Fruit fly (Drosophila melanogaster): Measurements from ENCODE around the gene lawc.

DNA sequence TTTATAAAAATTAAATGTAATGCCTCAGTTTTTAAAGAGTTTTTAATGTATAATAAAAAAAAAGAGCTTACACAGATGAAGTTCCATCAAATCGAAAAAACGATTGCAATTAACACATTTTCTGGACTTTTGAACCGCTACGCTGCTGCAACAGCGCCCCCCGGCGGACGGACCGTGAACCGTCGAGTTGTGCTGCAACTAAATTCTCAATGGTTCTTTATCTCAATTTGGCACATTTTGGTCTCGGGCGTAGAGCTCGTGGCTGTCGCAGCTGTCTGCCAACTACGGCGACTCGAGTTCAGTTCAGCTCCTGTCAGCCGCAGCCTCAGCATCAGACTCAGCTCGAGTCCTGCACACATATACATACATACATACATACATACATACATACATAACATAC is 39.7 kb downstream of the lawc start:
- TF ChIP-seq pan (optimal IDR thresholded peaks at IDR 0.05) (no peak), Myc (optimal IDR thresholded peaks at IDR 0.05) (no peak), h (GFP tag; optimal IDR thresholded peaks at IDR 0.05) (no peak), woc (GFP tag; optimal IDR thresholded peaks at IDR 0.05) (no peak), usp (GFP tag; optimal IDR thresholded peaks at IDR 0.05) (no peak), sage (GFP tag; optimal IDR thresholded peaks at IDR 0.05) (no peak), dl (GFP tag; optimal IDR thresholded peaks at IDR 0.05; ENCODE audit: insufficient read depth in 1 of 2, partially characterized antibody in 2 of 2) (no peak), GATAd (GFP tag; optimal IDR thresholded peaks at IDR 0.05) (no peak)

Measured in whole organism, wandering third instar larva.